Worm (Caenorhabditis elegans) whole organism, midembryonic: ENCODE measurements around the gene cut-4.

Experiments used
- T22C8.4 ChIP-seq: fragments of 200-800 bp; sonication (Bioruptor generic); IDR thresholded peaks from 2 replicates; pipeline ENCODE4 v1.3.6; 2022; ENCODE audit warnings: missing genetic modification characterization, missing compliant biosample characterization
- klf-2 ChIP-seq: fragments of 200-800 bp; sonication (Bioruptor generic); conservative IDR thresholded peaks from 2 replicates; pipeline ENCODE4 v1.3.6; 2022; ENCODE audit warnings: missing genetic modification reagents, missing genetic modification characterization, missing compliant biosample characterization
- med-1 ChIP-seq: sonication (generic microtip); optimal IDR thresholded peaks from 2 replicates; lab custom pipeline; 2017; ENCODE audit warnings: missing genetic modification characterization, mild to moderate bottlenecking, missing compliant biosample characterization, antibody characterized with exemption, missing genetic modification reagents; ENCODE audit not compliant: insufficient read depth
- ztf-23 ChIP-seq: fragments of 200-800 bp; sonication (Bioruptor generic); IDR thresholded peaks from 2 replicates; pipeline ENCODE4 v1.3.6; 2022; ENCODE audit warnings: missing genetic modification reagents, missing genetic modification characterization, missing compliant biosample characterization
- ztf-29 ChIP-seq: fragments of 200-800 bp; sonication (Bioruptor generic); IDR thresholded peaks from 2 replicates; pipeline ENCODE4 v1.3.6; 2022; ENCODE audit warnings: missing genetic modification reagents, missing genetic modification characterization, missing compliant biosample characterization

DNA sequence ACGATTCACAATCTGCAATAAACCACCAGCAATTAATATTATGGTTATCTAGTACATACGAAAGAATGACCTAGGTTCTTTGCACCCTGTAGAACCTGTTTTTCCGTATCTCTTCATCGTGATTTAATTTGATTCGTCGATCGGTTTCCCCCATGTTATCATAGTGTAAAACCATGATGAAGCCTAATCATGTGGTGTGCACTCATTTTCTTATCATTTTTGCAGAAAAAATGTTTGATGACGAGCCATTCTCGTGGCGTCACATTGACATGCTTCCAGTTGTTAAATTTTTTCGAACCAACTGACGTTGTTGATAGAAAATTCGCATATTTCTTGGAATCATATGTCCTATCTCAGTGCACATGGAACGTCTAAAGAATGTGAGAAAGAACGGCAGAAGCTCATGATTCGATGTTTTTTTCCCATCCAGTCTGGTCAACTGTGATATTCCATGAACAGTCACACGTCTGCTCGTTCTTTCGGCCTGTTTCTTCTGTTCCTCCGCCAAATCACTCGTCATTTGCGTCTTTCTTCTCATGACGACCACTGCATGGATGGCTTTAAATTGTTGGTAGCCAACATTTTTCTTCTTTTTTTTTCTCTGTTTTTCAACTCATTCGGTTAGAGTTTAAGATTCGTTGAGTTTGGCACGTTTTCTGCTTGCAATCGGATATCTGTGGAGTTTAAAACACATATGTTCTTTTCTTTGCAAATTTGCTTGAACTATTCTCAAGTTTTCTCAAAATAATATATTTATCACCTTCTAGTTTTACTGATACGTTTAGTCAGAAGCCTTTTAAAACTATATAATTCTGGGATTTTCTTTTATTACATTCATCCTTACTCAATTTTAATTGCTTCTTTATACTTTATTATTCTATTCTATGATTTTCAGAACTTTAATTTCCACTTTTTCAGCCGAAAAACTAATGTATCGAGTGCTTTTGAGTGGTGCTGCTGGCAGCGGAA, 11.7 kb downstream of the cut-4 start, which contains the start of gene ZK673.2:
- TF ChIP-seq T22C8.4, result no peak
- TF ChIP-seq ztf-29, result no peak
- no peak for TF ChIP-seq med-1 (GFP tag; lab: Kevin White, UChicago)
- TF ChIP-seq ztf-23, result no peak
- TF ChIP-seq klf-2 (GFP tag; lab: Robert Waterston, UW), result no peak
